Worm (Caenorhabditis elegans) whole organism, late embryonic: ENCODE results near the gene irld-48.
A peak's percentile ranks its signal among the peaks of the same experiment; 100 is the strongest.

Experiments used
- C08G9.2 ChIP-seq: sonication (generic microtip); optimal IDR thresholded peaks from 2 replicates; lab custom pipeline; 2016; ENCODE audit warnings: mild to moderate bottlenecking, missing genetic modification characterization, moderate library complexity, missing compliant biosample characterization
- F13H6.1 ChIP-seq: sonication (generic microtip); optimal IDR thresholded peaks from 2 replicates; lab custom pipeline; 2016; ENCODE audit warnings: missing genetic modification characterization, missing compliant biosample characterization
- K09A11.1 ChIP-seq: sonication (generic microtip); optimal IDR thresholded peaks from 2 replicates; lab custom pipeline; 2017; ENCODE audit warnings: antibody characterized with exemption, mild to moderate bottlenecking, missing genetic modification characterization, missing compliant biosample characterization; ENCODE audit not compliant: insufficient read depth
- T23F11.4 ChIP-seq: fragments of 200-800 bp; sonication (Bioruptor generic); optimal IDR thresholded peaks from 2 replicates; lab custom pipeline; 2018; ENCODE audit warnings: mild to moderate bottlenecking, missing genetic modification characterization, missing compliant biosample characterization
- ahr-1 ChIP-seq: sonication (generic microtip); optimal IDR thresholded peaks from 2 replicates; lab custom pipeline; 2016; ENCODE audit warnings: missing genetic modification characterization, missing compliant biosample characterization
- ceh-2 ChIP-seq: sonication (generic microtip); optimal IDR thresholded peaks from 2 replicates; lab custom pipeline; 2016; ENCODE audit warnings: missing genotype, missing genetic modification characterization, missing compliant biosample characterization
- ceh-22 ChIP-seq: sonication (generic microtip); optimal IDR thresholded peaks from 2 replicates; lab custom pipeline; 2017; ENCODE audit warnings: missing biosample characterization, missing genetic modification characterization
- ceh-34 ChIP-seq: sonication (generic microtip); optimal IDR thresholded peaks from 2 replicates; lab custom pipeline; 2016; ENCODE audit warnings: mild to moderate bottlenecking, missing genetic modification characterization, missing compliant biosample characterization
- ceh-45 ChIP-seq: fragments of 200-800 bp; sonication (Bioruptor generic); IDR thresholded peaks from 2 replicates; pipeline ENCODE4 v1.3.6; 2022; ENCODE audit warnings: missing genetic modification reagents, missing genetic modification characterization, missing compliant biosample characterization
- ceh-48 ChIP-seq: sonication (generic microtip); optimal IDR thresholded peaks from 2 replicates; lab custom pipeline; 2016; ENCODE audit warnings: missing genetic modification characterization, inconsistent platforms, missing compliant biosample characterization
- ceh-9 ChIP-seq: sonication (generic microtip); optimal IDR thresholded peaks from 2 replicates; lab custom pipeline; 2016; ENCODE audit warnings: mild to moderate bottlenecking, missing genetic modification characterization, inconsistent platforms, missing compliant biosample characterization
- ets-4 ChIP-seq: sonication (generic microtip); optimal IDR thresholded peaks from 2 replicates; lab custom pipeline; 2016; ENCODE audit warnings: missing genetic modification characterization, missing compliant biosample characterization
- eyg-1 ChIP-seq: sonication (generic microtip); optimal IDR thresholded peaks from 2 replicates; lab custom pipeline; 2016; ENCODE audit warnings: missing genotype, missing genetic modification characterization, missing compliant biosample characterization
- fax-1 ChIP-seq: sonication (generic microtip); optimal IDR thresholded peaks from 2 replicates; lab custom pipeline; 2016; ENCODE audit warnings: missing genotype, missing genetic modification characterization, missing compliant biosample characterization
- fkh-10 ChIP-seq: fragments of 150-350 bp; optimal IDR thresholded peaks from 2 replicates; lab custom pipeline; 2014; ENCODE audit warnings: missing biosample characterization, missing genetic modification reagents, missing genetic modification characterization
- hlh-13 ChIP-seq: fragments of 200-800 bp; sonication (Bioruptor generic); optimal IDR thresholded peaks from 2 replicates; lab custom pipeline; 2018; ENCODE audit warnings: mild to moderate bottlenecking, missing genetic modification characterization, missing compliant biosample characterization
- hlh-15 ChIP-seq: sonication (generic microtip); optimal IDR thresholded peaks from 2 replicates; lab custom pipeline; 2016; ENCODE audit warnings: missing genetic modification characterization, missing compliant biosample characterization
- hlh-30 ChIP-seq: sonication (generic microtip); optimal IDR thresholded peaks from 2 replicates; lab custom pipeline; 2017; ENCODE audit warnings: antibody characterized with exemption, missing genetic modification characterization, missing compliant biosample characterization; ENCODE audit not compliant: insufficient read depth
- lim-6 ChIP-seq: sonication (generic microtip); optimal IDR thresholded peaks from 2 replicates; lab custom pipeline; 2016; ENCODE audit warnings: missing genetic modification characterization, missing compliant biosample characterization
- lin-11 ChIP-seq: fragments of 200-800 bp; sonication (Bioruptor generic); optimal IDR thresholded peaks from 2 replicates; lab custom pipeline; 2018; ENCODE audit warnings: mild to moderate bottlenecking, missing genetic modification characterization, missing compliant biosample characterization
- mec-3 ChIP-seq: sonication (generic microtip); optimal IDR thresholded peaks from 2 replicates; lab custom pipeline; 2016; ENCODE audit warnings: borderline replicate concordance, missing genetic modification characterization, missing compliant biosample characterization
- nfya-1 ChIP-seq: sonication (generic microtip); optimal IDR thresholded peaks from 2 replicates; lab custom pipeline; 2017; ENCODE audit warnings: missing genetic modification characterization, mild to moderate bottlenecking, missing compliant biosample characterization, antibody characterized with exemption, moderate library complexity
- nhr-11 ChIP-seq: fragments of 150-350 bp; optimal IDR thresholded peaks from 2 replicates; lab custom pipeline; 2014; ENCODE audit warnings: missing biosample characterization, missing genetic modification characterization
- pax-1 ChIP-seq: fragments of 150-350 bp; optimal IDR thresholded peaks from 2 replicates; lab custom pipeline; 2014; ENCODE audit warnings: missing biosample characterization, missing genetic modification characterization
- pha-4 ChIP-seq: fragments of 150-350 bp; optimal IDR thresholded peaks from 2 replicates; lab custom pipeline; 2018; ENCODE audit warnings: missing biosample characterization, missing genetic modification reagents, missing genetic modification characterization
- rnt-1 ChIP-seq: sonication (generic microtip); optimal IDR thresholded peaks from 2 replicates; lab custom pipeline; 2016; ENCODE audit warnings: missing genetic modification characterization, missing compliant biosample characterization
- sox-2 ChIP-seq: fragments of 200-800 bp; sonication (Bioruptor generic); IDR thresholded peaks from 2 replicates; pipeline ENCODE4 v1.3.6; 2022; ENCODE audit warnings: missing genetic modification reagents, missing genetic modification characterization, missing compliant biosample characterization
- sox-4 ChIP-seq: sonication (generic microtip); optimal IDR thresholded peaks from 2 replicates; lab custom pipeline; 2017; ENCODE audit warnings: mild to moderate bottlenecking, missing genetic modification characterization, inconsistent platforms, missing compliant biosample characterization
- tbx-7 ChIP-seq: sonication (generic microtip); optimal IDR thresholded peaks from 2 replicates; lab custom pipeline; 2016; ENCODE audit warnings: missing genotype, missing genetic modification characterization, missing compliant biosample characterization
- unc-42 ChIP-seq: sonication (generic microtip); optimal IDR thresholded peaks from 2 replicates; lab custom pipeline; 2016; ENCODE audit warnings: missing genotype, missing genetic modification characterization, missing compliant biosample characterization
- unc-55 ChIP-seq: sonication (generic microtip); optimal IDR thresholded peaks from 2 replicates; lab custom pipeline; 2017; ENCODE audit warnings: missing biosample characterization, missing genetic modification reagents, missing genetic modification characterization
- unc-86 ChIP-seq: sonication (generic microtip); optimal IDR thresholded peaks from 2 replicates; lab custom pipeline; 2016; ENCODE audit warnings: missing genetic modification characterization, missing compliant biosample characterization

The irld-48 gene

DNA sequence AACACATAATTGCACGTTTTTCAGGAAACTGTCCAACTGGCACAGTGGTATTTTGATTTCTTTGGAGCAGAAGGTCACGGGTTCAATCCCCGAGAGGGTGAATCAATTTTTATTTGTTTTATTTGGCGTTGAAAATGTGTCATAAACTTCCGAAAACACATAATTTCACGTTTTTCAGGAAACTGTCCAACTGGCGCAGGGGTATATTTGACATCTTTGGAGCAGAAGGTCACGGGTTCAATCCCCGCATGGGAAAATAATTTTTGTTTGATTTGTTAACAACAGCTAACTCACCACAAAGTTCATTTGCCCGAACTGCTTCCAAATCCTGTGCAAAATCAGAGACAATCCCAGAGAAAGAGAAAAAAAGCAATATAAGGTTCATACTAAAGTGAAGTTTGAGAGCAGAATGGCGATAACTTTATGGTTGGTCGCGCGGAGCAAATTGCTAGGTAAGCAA, at the start of gene irld-48:
TSS of gene irld-48 (plus strand) at position 410 of the 460 bp plus-strand sequence.
- TF ChIP-seq lim-6 (no peak), mec-3 (tag; lab: Kevin White, UChicago) (no peak), ets-4 (tag; lab: Kevin White, UChicago) (no peak), ceh-34 (tag; lab: Kevin White, UChicago) (no peak), T23F11.4 (GFP tag; lab: Kevin White, UChicago) (no peak), pha-4 (tag; lab: Kevin White, UChicago) (no peak), pax-1 (no peak), ceh-2 (tag; lab: Kevin White, UChicago) (no peak), fax-1 (tag; lab: Kevin White, UChicago) (no peak), F13H6.1 (no peak)

DNA sequence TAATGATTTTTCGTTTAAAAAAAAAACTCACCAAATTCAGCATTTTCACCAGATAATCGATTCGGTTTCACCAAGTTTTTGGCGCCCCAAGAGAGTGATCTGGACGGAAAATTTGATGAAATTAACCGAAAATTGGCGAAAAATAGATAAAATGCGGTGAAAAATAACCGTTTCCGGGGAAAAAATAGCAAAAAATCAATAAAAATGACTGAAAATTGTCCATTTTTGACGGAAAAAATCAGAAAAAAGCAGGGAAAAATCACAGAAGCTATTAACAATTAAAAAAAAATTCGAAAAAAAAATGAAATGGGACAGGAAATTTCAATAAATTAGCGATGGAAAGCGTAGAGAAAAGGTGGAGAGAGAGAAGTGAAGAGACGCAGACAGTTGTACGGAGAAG, 42.4 kb upstream of the irld-48 start, which contains the start of gene ubc-15:
TSS of gene ubc-15 (minus strand) at position 101 of the 400 bp plus-strand sequence.
- TF ChIP-seq ceh-22 (tag; lab: Kevin White, UChicago) (no peak), K09A11.1 (tag; lab: Kevin White, UChicago) (no peak), hlh-13 (GFP tag; lab: Kevin White, UChicago) (no peak), eyg-1 (tag; lab: Kevin White, UChicago) (no peak), fkh-10 (no peak), sox-2 (GFP tag; lab: Robert Waterston, UW) (no peak), ceh-9 (tag; lab: Kevin White, UChicago) (no peak)

DNA sequence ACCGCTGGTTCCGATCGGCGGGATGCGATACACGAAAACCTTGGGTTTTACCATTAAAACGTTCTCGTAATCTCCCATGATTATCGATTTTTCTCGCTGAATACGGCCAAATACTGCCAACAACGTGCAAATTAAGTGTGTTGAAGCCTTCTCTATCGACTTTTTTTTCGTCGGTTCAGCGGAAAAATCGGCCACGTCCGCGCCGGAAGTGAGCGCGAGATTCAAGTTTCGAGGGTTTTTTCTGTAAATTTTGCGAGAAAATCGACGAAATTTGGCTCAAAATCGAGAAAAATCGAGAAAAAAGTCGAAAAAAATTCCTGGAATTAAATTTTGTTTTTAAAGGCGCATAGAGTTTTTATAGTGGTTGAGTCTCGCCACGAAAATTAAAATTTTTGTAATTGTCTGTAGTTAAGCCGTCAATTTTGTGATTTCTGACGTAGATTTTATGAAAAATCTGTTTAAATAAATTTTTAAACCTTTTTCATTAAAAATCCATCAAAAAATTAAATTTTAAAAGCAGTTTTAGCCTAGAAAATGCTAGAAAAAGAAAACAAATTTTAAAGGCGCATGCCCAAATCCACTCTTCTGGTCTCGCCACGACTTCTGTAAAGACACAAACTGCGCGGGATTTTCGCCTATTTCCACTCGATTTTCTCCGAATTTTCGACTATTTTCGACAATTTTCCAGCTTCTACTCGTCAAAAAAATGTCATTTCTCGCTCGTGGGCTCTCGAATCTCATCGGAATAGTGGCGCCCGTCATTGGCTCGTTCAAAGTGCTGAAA, 36.6 kb upstream of the irld-48 start, which contains the start of the genes ncap-1 and Y110A2AR.1:
TSS of gene ncap-1 (minus strand) at position 241 of the 784 bp plus-strand sequence.
TSS of gene Y110A2AR.1 (plus strand) at position 637 of the 784 bp plus-strand sequence.
- no peak for TF ChIP-seq lin-11 (tag; lab: Kevin White, UChicago)
- TF ChIP-seq C08G9.2 (tag; lab: Kevin White, UChicago): peak; percentile 11
- TF ChIP-seq sox-4 (tag; lab: Kevin White, UChicago): no peak
- TF ChIP-seq ceh-48: peak; percentile 38
- no peak for TF ChIP-seq ets-4 (tag; lab: Kevin White, UChicago)
- TF ChIP-seq ceh-45 (GFP tag; lab: Robert Waterston, UW): no peak
- TF ChIP-seq unc-42 (tag; lab: Kevin White, UChicago): no peak
- TF ChIP-seq, all 69 proteins: peak for 2

DNA sequence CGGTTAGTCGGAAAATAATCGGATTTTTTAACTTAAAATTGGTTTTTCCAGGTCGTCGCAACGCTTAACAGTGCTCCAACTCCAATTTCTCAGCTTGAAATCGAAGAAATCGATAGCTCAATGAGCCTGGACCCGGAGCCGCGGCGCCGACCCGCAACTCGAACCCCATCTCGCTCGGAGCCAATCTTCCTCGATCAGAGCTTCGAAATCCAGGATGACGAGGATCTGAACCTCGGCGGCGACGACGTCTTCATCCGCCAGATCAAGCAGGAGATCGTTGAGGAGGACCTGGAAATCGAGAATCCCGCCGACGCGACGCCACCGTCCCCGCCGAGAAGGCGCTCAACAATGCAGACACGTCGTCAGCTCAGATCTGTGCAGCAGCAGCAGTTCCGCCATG, 35.6 kb upstream of the irld-48 start:
- no peak for TF ChIP-seq unc-86 (tag; lab: Kevin White, UChicago)

DNA sequence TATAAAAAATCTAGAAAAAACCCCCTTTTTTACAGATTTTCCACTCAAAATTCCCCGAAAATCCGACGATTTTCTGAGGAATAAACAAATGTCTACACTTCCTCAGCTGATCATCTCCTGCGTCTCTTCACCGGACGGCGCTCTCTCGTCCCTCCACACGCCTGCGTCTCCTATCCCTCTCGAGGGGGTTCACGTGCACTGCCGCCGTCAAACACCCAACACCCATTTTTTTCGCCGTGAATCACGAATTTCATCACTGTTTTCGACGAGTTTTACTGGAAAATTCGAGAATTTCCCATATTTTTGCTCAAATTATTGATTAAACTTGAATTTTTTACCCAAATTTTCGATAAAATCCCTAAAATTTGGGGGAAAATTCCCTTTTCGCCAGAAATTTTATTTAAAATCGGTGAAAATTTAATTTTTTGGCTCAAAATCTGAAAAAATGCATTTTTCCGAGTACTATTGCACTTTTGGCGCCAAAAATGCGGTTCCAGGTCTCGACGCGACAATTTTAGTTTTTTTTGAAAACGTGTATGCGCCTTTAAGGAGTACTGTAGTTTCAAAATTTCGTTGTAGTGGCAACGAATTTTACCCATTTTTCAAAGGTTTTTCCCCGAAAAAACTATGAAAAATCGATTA, 34.9 kb upstream of the irld-48 start:
- TF ChIP-seq hlh-30 (peak; percentile 89), nfya-1 (tag; lab: Kevin White, UChicago) (peak; percentile 9), ahr-1 (tag; lab: Kevin White, UChicago) (no peak), rnt-1 (tag; lab: Kevin White, UChicago) (no peak), nhr-11 (tag; lab: Kevin White, UChicago) (no peak), tbx-7 (no peak), lim-6 (no peak), hlh-15 (tag; lab: Kevin White, UChicago) (no peak), unc-55 (peak; percentile 44)
